Fruit fly (Drosophila melanogaster) whole organism: ENCODE data around the gene mRpL32.

Source experiments
- CG8478 ChIP-seq: fragments of >200 bp; optimal IDR thresholded peaks from 2 replicates; lab custom pipeline; 2018; ENCODE audit warnings: inconsistent platforms
- Dll ChIP-seq: fragments of >200 bp; optimal IDR thresholded peaks from 2 replicates; lab custom pipeline; 2017
- EcR ChIP-seq, 2 experiments: fragments of >200 bp; optimal IDR thresholded peaks; 2 replicates each; lab custom pipeline; 2017; ENCODE audit warnings: missing biosample characterization in 2 of 2, missing genetic modification characterization in 2 of 2, missing genetic modification reagents in 2 of 2
- pan ChIP-seq: fragments of >200 bp; optimal IDR thresholded peaks from 2 replicates; lab custom pipeline; 2017
- psq ChIP-seq: fragments of >200 bp; optimal IDR thresholded peaks from 2 replicates; lab custom pipeline; 2017
- usp ChIP-seq: fragments of >200 bp; optimal IDR thresholded peaks from 2 replicates; lab custom pipeline; 2017; ENCODE audit warnings: missing biosample characterization, missing genetic modification characterization, mixed read lengths

The mRpL32 gene

DNA sequence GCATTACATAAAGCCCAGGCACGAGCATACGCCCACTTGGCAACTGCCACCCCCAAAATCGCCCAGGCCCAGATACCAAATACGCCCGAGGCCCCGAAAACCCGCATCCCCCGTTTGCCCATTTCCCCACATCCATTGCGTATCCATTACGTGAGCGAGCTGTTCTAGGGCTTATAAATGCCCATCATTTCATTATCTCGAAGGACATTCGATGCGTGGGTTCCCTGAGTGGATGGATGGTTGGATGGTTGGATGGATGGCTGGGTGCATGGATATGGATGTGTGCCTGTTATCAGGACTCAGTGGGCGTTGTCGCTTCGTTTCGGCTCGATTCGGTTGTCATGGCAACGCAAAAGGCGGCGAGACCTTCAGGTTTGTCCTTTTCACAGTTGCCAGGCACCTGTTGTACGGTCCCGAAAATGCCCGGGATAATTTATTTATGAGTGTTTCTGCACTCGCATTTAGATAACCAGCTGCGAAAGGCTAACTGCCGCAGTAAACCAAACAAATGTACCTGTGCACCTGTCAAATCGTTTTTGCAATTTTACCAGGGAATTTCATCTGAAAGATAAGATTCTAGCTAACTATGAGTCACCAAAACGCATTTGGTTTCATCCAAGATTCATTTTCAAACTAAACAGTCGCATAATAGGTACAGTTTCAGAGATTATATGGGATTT lies 29.6 kb upstream of the mRpL32 start:
- TF ChIP-seq psq (no peak), EcR (GFP tag; optimal IDR thresholded peaks at IDR 0.05; lab: Kevin White, UChicago) (no peak), pan (no peak), CG8478 (lab: Kevin White, UChicago) (no peak), usp (GFP tag; lab: Kevin White, UChicago) (no peak), Dll (no peak)

- no peak for TF ChIP-seq CG8478 (lab: Kevin White, UChicago)
- no peak for TF ChIP-seq psq
- TF ChIP-seq EcR (GFP tag; optimal IDR thresholded peaks at IDR 0.05; lab: Kevin White, UChicago), result no peak
- no peak for TF ChIP-seq Dll
- TF ChIP-seq pan, result no peak
- no peak for TF ChIP-seq usp (GFP tag; lab: Kevin White, UChicago)
Measured at dm6 chr3R:31223971-31224860, 28.5 kb upstream of the mRpL32 start.

DNA sequence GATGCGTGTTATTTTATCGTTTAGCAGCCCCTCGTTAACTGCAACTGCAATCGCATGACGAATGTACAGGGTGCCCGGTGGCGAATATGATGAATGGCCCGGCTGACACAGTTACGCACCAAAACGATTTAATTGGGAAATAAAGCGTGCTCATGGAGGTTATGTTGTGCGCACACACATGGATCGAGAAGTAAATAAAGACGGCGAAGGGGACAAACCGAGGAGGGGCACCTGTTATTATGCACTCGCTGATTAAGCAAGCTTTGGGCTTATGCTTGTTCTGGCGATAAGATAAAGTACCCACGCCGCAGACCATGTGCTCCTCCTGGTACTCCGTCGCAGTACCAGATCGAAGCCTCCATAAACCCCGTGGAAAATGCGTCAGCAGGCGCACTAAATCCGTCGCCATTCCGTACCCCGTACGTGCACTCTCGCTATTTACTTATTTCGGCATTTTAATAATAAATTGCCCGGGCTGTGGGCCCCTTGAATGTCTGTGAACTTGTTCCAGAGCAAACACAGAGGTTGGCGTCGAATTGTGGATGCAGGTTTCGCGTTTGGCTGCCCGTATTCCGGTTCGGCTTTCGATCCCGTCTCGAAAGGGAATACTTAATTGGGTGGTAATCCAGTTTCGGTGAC lies 27.5 kb upstream of the mRpL32 start:
- TF ChIP-seq EcR (GFP tag; optimal IDR thresholded peaks at IDR 0.05; lab: Kevin White, UChicago) (no peak), psq (no peak), usp (GFP tag; lab: Kevin White, UChicago) (no peak), CG8478 (lab: Kevin White, UChicago) (no peak), pan (no peak), Dll (no peak)

dm6 chr3R:31231134-31231533 lies 21.5 kb upstream of the mRpL32 start:
- TF ChIP-seq EcR (GFP tag; optimal IDR thresholded peaks at IDR 0.05; lab: Kevin White, UChicago) (no peak), Dll (no peak), pan (no peak), CG8478 (lab: Kevin White, UChicago) (no peak), psq (no peak)

DNA sequence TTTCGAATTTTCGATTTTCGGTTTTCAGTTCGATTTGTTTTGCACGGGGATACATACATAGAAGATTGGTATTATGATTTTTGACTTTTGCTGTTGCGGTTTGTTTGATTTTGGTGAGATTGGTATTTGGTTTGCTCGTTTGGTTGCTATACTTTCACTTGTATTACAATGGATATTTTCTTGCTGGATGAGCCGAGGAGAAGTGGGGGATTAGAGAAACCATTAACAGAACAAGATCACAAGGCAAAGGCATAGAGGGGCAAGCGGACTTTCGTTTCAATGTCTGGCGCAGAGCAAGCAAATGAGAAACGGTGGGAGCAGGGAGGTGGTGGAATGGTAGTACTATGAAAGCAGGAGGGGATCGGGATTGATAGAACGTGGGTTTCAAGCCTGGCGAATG lies 20.4 kb upstream of the mRpL32 start, which contains the start of gene CG15563:
Gene CG15563, minus strand, starts transcription at position 101 of the 400 bp plus-strand sequence.
- TF ChIP-seq psq (no peak), pan (no peak), CG8478 (lab: Kevin White, UChicago) (no peak)

DNA sequence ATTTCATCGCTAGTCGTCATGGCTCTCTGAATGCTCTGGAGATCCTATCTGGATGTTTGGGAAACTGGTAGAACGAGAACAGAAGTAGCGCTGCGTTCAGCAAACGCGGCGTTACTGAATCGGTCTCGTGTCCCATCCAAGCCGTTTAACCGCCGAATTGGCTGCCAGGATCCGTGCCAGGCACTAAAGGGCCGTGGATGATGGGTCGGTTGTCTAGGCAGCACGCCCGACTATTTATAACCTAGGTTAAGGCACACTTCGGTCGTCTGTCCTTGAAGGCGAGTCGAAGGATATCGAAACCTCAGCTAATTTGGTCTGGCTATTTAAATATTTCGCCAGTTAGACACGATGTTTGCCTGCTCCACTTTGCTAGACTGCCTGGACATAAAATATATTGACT lies 17.4 kb upstream of the mRpL32 start, which contains the start of gene CG15564:
Gene CG15564, minus strand, starts transcription at position 101 of the 400 bp plus-strand sequence.
- no peak for TF ChIP-seq usp (GFP tag; lab: Kevin White, UChicago)

- TF ChIP-seq usp (GFP tag; lab: Kevin White, UChicago), result no peak
- TF ChIP-seq psq, result no peak
- TF ChIP-seq Dll, result no peak
- no peak for TF ChIP-seq EcR (GFP tag; optimal IDR thresholded peaks at IDR 0.05; lab: Kevin White, UChicago)
- TF ChIP-seq pan, result no peak
- TF ChIP-seq CG8478 (lab: Kevin White, UChicago), result no peak
Measured at dm6 chr3R:31240023-31240422, 12.6 kb upstream of the mRpL32 start.

- TF ChIP-seq CG8478 (lab: Kevin White, UChicago) (no peak), usp (GFP tag; lab: Kevin White, UChicago) (no peak), EcR (GFP tag; optimal IDR thresholded peaks at IDR 0.05; lab: Kevin White, UChicago) (no peak), psq (no peak), pan (no peak), Dll (no peak)
Measured at dm6 chr3R:31241109-31241508, 11.6 kb upstream of the mRpL32 start.

DNA sequence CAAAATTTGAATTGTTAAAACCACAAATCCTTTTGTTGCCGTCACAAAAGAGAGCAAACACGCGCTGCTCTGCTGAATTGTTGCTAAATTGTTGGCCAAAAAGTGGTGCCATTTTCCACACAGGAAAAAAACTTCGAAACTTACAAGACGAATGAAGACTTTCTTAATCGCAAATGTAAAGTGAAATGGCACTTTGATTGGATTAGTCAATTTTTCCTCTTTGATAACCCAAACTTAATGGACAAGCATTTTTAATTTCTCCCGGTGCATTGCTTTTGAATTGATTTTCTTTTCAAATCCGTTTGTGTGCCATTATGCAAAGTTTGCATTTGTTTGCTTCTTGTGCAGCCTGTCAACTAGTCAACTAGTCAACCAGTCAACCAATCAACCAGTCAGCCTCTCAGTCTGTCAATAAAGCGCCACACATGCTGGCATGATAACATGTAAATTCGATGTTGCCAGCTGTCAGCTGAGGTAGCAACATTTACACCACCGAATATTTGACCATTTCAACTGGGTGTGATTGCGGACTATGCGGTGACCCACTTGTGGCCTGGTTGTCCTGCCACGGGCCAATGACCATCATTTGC lies 9.5 kb upstream of the mRpL32 start:
- TF ChIP-seq CG8478 (lab: Kevin White, UChicago), result no peak
- no peak for TF ChIP-seq Dll
- TF ChIP-seq pan, result no peak
- no peak for TF ChIP-seq psq
- no peak for TF ChIP-seq usp (GFP tag; lab: Kevin White, UChicago)
- no peak for TF ChIP-seq EcR (GFP tag; optimal IDR thresholded peaks at IDR 0.05; lab: Kevin White, UChicago)

DNA sequence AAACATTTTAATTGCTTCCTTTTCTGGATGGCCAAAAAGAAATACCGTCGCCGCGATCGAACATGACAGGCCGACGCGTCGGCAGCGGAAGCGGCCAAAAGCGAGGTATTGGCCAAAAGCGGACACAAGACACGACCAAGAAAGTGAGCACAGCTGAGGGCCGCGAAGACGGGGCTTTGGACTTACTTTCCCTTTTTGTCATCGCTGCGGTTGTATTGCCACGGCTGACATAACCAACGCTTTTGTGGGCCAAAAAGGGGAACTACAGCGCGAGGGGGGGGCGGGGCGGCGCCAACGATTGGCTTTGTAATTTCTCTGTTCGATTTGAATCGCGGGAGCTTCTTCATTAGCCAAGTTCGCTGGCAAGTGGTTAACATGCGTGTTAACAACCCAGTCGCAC lies 6.9 kb upstream of the mRpL32 start:
- TF ChIP-seq CG8478 (lab: Kevin White, UChicago) (no peak), EcR (GFP tag; optimal IDR thresholded peaks at IDR 0.05; lab: Kevin White, UChicago) (no peak), usp (GFP tag; lab: Kevin White, UChicago) (no peak), pan (no peak), Dll (no peak), psq (no peak)

- no peak for TF ChIP-seq usp (GFP tag; lab: Kevin White, UChicago)
- no peak for TF ChIP-seq CG8478 (lab: Kevin White, UChicago)
- no peak for TF ChIP-seq pan
- TF ChIP-seq psq, result no peak
- TF ChIP-seq Dll, result no peak
- no peak for TF ChIP-seq EcR (GFP tag; optimal IDR thresholded peaks at IDR 0.05; lab: Kevin White, UChicago)
Measured at dm6 chr3R:31247281-31247995, 5.2 kb upstream of the mRpL32 start.
